Worm (Caenorhabditis elegans) whole organism, early embryonic: ENCODE data around the gene aak-1.

ENCODE experiments used
- B0310.2 ChIP-seq: sonication (generic microtip); optimal IDR thresholded peaks from 2 replicates; lab custom pipeline; 2016; ENCODE audit warnings: mild to moderate bottlenecking, missing genetic modification characterization, missing compliant biosample characterization
- F13C5.2 ChIP-seq: sonication (generic microtip); optimal IDR thresholded peaks from 2 replicates; lab custom pipeline; 2017; ENCODE audit warnings: mild to moderate bottlenecking, missing genetic modification characterization, inconsistent platforms, missing compliant biosample characterization
- aly-1 ChIP-seq: sonication (generic microtip); optimal IDR thresholded peaks from 2 replicates; lab custom pipeline; 2016; ENCODE audit warnings: missing genetic modification characterization, missing compliant biosample characterization
- ama-1 ChIP-seq: fragments of 150-350 bp; optimal IDR thresholded peaks from 2 replicates; lab custom pipeline; 2014
- ceh-13 ChIP-seq: fragments of 200-800 bp; sonication (Bioruptor generic); optimal IDR thresholded peaks from 2 replicates; lab custom pipeline; 2018; ENCODE audit warnings: mild to moderate bottlenecking, missing genetic modification characterization, missing compliant biosample characterization
- ceh-36 ChIP-seq: sonication (generic microtip); optimal IDR thresholded peaks from 2 replicates; lab custom pipeline; 2016; ENCODE audit warnings: missing genetic modification characterization, inconsistent platforms, missing compliant biosample characterization
- ets-7 ChIP-seq: sonication (generic microtip); optimal IDR thresholded peaks from 2 replicates; lab custom pipeline; 2016; ENCODE audit warnings: missing genotype, missing genetic modification characterization, missing compliant biosample characterization
- flt-1 ChIP-seq: fragments of 200-800 bp; sonication (Bioruptor generic); IDR thresholded peaks from 2 replicates; pipeline ENCODE4 v1.3.6; 2022; ENCODE audit warnings: missing genetic modification characterization, missing compliant biosample characterization
- hmbx-1 ChIP-seq: sonication (generic microtip); optimal IDR thresholded peaks from 2 replicates; lab custom pipeline; 2016; ENCODE audit warnings: mild to moderate bottlenecking, missing genetic modification characterization, missing compliant biosample characterization
- hmg-4 ChIP-seq: fragments of 200-800 bp; sonication (Bioruptor generic); optimal IDR thresholded peaks from 2 replicates; lab custom pipeline; 2018; ENCODE audit warnings: mild to moderate bottlenecking, missing genetic modification characterization, missing compliant biosample characterization
- hnd-1 ChIP-seq: sonication (generic microtip); optimal IDR thresholded peaks from 2 replicates; lab custom pipeline; 2016; ENCODE audit warnings: missing genetic modification characterization, missing compliant biosample characterization
- pes-1 ChIP-seq: fragments of 200-800 bp; sonication (Bioruptor generic); IDR thresholded peaks from 2 replicates; pipeline ENCODE4 v1.3.6; 2022; ENCODE audit warnings: missing genetic modification reagents, missing genetic modification characterization, missing compliant biosample characterization
- scrt-1 ChIP-seq: fragments of 200-800 bp; sonication (Bioruptor generic); IDR thresholded peaks from 2 replicates; pipeline ENCODE4 v1.3.6; 2022; ENCODE audit warnings: missing genetic modification characterization, missing compliant biosample characterization
- sea-1 ChIP-seq: fragments of 200-800 bp; sonication (Bioruptor generic); conservative IDR thresholded peaks from 2 replicates; pipeline ENCODE4 v1.3.6; 2022; ENCODE audit warnings: missing genetic modification characterization, missing compliant biosample characterization
- tbx-11 ChIP-seq: fragments of 200-800 bp; sonication (Bioruptor generic); IDR thresholded peaks from 2 replicates; pipeline ENCODE4 v1.3.6; 2022; ENCODE audit warnings: missing genetic modification characterization, missing compliant biosample characterization
- tbx-37 ChIP-seq: fragments of 200-800 bp; sonication (Bioruptor generic); conservative IDR thresholded peaks from 2 replicates; pipeline ENCODE4 v1.3.6; 2022; ENCODE audit warnings: missing genetic modification reagents, missing genetic modification characterization, missing compliant biosample characterization
- tra-4 ChIP-seq: sonication (generic microtip); optimal IDR thresholded peaks from 2 replicates; lab custom pipeline; 2017; ENCODE audit warnings: missing genetic modification characterization, missing compliant biosample characterization

Gene aak-1

DNA sequence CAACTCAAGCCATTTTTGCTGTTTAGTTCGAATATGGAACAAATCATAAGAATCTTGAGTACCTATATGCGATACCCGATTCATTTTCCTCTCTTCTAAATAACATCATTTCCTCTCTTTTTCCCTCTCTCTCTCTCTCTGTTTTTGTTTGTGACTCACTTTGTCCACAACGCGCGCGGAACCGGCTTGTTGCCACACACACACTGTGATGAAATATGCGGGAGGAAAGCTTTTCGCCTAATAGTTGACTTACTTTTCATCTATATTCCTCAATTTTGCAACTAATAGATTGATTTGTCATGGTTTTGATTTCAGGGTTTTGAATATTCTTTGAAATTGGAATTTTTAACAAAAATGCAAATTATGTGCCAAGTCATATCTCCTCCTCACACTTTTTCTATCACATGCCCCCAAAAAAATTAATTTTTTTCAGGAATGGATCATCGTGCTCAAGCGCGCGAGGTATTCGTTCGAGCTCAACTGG, 41.1 kb downstream of the aak-1 start, which contains the start of gene hipr-1:
hipr-1 (plus strand) TSS at position 434 of the 484 bp plus-strand sequence.
- no peak for TF ChIP-seq ets-7 (tag; lab: Kevin White, UChicago)

DNA sequence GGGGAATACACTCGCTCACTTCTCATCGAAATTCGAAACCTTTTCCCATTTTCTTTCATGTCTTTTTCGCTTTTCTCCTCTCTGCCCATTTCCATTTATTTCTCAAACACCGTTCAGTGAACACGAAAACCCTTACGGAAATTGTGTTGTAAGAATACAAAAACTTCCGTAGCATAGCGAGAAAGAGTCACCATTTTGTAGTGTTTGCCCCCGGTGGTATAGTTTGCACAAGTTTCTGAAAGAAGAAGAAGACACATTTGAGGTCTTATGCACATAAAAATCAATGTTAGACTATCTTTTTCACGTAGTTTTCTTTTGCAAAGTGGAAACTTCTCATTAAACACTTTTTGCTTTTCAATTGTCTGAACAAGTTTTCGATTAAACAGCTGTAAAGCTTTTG, 41.8 kb downstream of the aak-1 start:
- no peak for TF ChIP-seq tbx-11 (GFP tag; lab: Robert Waterston, UW)
- TF ChIP-seq pes-1 (GFP tag; lab: Robert Waterston, UW): no peak
- no peak for TF ChIP-seq ama-1 (lab: Kevin White, UChicago)
- no peak for TF ChIP-seq ets-7 (tag; lab: Kevin White, UChicago)
- TF ChIP-seq F13C5.2: no peak
- TF ChIP-seq ceh-36: no peak
- TF ChIP-seq hnd-1 (tag; lab: Kevin White, UChicago): no peak
- no peak for TF ChIP-seq sea-1 (GFP tag; lab: Robert Waterston, UW)
- no peak for TF ChIP-seq tbx-37 (GFP tag; lab: Robert Waterston, UW)
- TF ChIP-seq B0310.2 (tag; lab: Kevin White, UChicago): no peak

DNA sequence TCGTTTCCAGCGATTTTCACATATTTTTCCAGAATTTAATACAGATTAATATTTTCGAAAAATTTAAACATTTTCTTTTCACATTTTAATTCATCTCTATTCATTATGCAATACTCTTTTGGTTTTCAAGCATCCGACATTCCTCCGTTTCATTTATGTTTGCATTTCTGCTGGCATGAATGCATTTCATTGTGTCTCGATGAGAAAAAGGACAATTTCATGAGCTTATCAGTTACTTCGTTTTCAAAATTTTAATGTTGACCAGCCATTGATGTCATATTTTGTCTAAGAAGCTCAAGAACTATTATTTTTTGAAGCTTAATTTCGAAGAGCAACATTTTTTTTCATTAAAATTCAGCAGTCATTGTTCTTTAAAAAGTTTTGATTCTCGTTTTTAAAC, 42.3 kb downstream of the aak-1 start:
- TF ChIP-seq F13C5.2: no peak
- no peak for TF ChIP-seq tra-4 (tag; lab: Kevin White, UChicago)
- TF ChIP-seq ama-1 (lab: Kevin White, UChicago): no peak
- no peak for TF ChIP-seq hmg-4
- no peak for TF ChIP-seq ets-7 (tag; lab: Kevin White, UChicago)
- no peak for TF ChIP-seq aly-1
- TF ChIP-seq ceh-13 (GFP tag; lab: Kevin White, UChicago): no peak
- no peak for TF ChIP-seq pes-1 (GFP tag; lab: Robert Waterston, UW)
- TF ChIP-seq sea-1 (GFP tag; lab: Robert Waterston, UW): no peak
- TF ChIP-seq ceh-36: no peak
- no peak for TF ChIP-seq flt-1 (GFP tag; lab: Robert Waterston, UW)
- no peak for TF ChIP-seq B0310.2 (tag; lab: Kevin White, UChicago)
- no peak for TF ChIP-seq hmbx-1 (tag; lab: Kevin White, UChicago)
- TF ChIP-seq scrt-1 (GFP tag; lab: Robert Waterston, UW): no peak
- TF ChIP-seq tbx-37 (GFP tag; lab: Robert Waterston, UW): no peak

DNA sequence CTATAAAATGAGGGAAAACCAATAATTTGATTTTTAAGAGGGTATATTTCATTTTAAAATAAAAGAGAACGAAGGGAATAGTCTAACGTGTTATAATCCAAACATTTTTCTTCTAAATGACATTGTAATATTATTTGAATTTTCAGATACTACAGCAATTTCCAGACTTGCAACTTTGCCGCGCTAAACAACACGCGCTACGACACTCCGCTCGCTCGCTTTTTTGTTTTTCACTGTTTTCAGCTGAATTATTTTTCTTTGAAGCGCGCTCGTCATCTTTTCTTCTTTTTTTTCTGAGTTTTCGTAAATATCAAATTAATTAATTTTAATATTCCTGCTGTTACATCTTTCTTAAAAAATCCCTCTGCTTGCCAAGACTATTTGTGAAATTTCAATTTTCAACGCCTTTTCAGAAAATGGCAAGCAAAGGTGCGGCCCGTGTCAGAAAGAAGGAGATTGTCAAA, 43.6 kb downstream of the aak-1 start, which contains the start of gene mrpl-11:
mrpl-11 (plus strand) TSS at position 414 of the 464 bp plus-strand sequence.
- TF ChIP-seq ceh-36 (no peak), pes-1 (GFP tag; lab: Robert Waterston, UW) (no peak), B0310.2 (tag; lab: Kevin White, UChicago) (no peak), hmg-4 (no peak), ceh-13 (GFP tag; lab: Kevin White, UChicago) (no peak), tbx-11 (GFP tag; lab: Robert Waterston, UW) (no peak), tbx-37 (GFP tag; lab: Robert Waterston, UW) (no peak), sea-1 (GFP tag; lab: Robert Waterston, UW) (no peak), aly-1 (no peak), hmbx-1 (tag; lab: Kevin White, UChicago) (no peak), F13C5.2 (no peak), flt-1 (GFP tag; lab: Robert Waterston, UW) (no peak), ama-1 (lab: Kevin White, UChicago) (no peak), tra-4 (tag; lab: Kevin White, UChicago) (no peak)

DNA sequence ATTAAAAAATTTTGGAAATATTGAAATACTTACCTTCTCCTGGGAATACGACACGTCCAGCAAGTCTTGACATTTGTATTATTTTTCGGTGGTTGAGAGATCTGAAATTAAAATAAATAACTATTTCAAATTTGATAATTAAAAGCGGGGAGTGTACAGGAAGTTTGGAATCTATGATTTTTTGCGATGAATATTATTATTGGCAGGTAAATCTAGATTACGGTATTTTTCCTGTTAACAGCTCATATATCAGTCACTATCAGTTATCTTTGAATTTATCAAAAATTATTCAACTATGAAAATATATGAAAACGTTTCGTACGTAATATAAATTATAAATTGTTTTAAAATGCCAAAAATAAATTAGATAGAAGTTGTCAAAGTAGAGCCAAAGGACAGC, 44.8 kb downstream of the aak-1 start, which contains the start of gene B0303.14:
B0303.14 (minus strand) TSS at position 101 of the 400 bp plus-strand sequence.
- TF ChIP-seq ceh-36: no peak
- no peak for TF ChIP-seq sea-1 (GFP tag; lab: Robert Waterston, UW)
- TF ChIP-seq flt-1 (GFP tag; lab: Robert Waterston, UW): no peak
- TF ChIP-seq tbx-37 (GFP tag; lab: Robert Waterston, UW): no peak
- TF ChIP-seq scrt-1 (GFP tag; lab: Robert Waterston, UW): no peak
- no peak for TF ChIP-seq hmbx-1 (tag; lab: Kevin White, UChicago)
- no peak for TF ChIP-seq ama-1 (lab: Kevin White, UChicago)
- no peak for TF ChIP-seq tbx-11 (GFP tag; lab: Robert Waterston, UW)
- TF ChIP-seq pes-1 (GFP tag; lab: Robert Waterston, UW): no peak
- no peak for TF ChIP-seq B0310.2 (tag; lab: Kevin White, UChicago)
- no peak for TF ChIP-seq F13C5.2
- no peak for TF ChIP-seq ets-7 (tag; lab: Kevin White, UChicago)
- no peak for TF ChIP-seq hmg-4
- no peak for TF ChIP-seq hnd-1 (tag; lab: Kevin White, UChicago)
- TF ChIP-seq ceh-13 (GFP tag; lab: Kevin White, UChicago): no peak
- TF ChIP-seq aly-1: no peak
- TF ChIP-seq tra-4 (tag; lab: Kevin White, UChicago): no peak

DNA sequence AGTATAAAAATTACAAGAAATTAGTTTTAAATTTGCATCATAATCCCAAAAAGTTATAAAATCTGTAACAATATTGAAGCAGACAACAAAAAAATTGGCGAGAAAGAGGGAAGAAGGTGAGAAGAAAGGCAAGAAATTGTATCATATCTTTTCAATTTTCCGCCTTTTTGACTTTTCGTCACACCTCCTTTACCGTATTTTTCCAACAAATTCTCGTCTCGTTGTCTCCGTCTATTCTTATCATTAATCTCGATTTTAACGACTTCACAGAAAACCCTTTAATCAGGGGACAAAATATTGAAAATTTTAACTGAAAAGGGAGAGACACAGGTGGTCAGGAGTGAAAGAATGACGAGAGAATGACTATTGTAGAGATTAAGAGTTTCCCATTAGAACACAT, 47.9 kb downstream of the aak-1 start:
- TF ChIP-seq ama-1 (lab: Kevin White, UChicago) (no peak), tbx-37 (GFP tag; lab: Robert Waterston, UW) (no peak), ets-7 (tag; lab: Kevin White, UChicago) (no peak), hmg-4 (no peak), sea-1 (GFP tag; lab: Robert Waterston, UW) (no peak), flt-1 (GFP tag; lab: Robert Waterston, UW) (no peak), ceh-36 (no peak), ceh-13 (GFP tag; lab: Kevin White, UChicago) (no peak), F13C5.2 (no peak), hmbx-1 (tag; lab: Kevin White, UChicago) (no peak)

DNA sequence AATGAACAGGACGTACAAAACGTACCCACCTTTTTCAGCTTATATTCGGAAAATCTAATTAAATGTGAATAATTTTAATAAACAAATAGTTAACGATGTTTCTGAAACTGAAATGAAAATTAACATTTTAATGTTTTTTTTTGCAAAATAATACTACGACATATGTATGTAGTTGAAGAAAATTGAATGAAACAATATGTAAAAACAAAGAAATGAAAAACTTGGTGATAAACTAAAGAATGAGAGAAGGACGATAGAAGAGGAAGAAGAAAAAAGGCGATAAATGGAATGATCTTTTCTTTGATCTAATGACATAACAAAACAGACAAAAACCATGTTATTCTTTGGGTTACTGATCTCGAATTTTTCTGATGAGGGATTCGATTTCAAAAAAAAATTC, 50.6 kb downstream of the aak-1 start, which contains the start of gene B0303.11:
B0303.11 (minus strand) TSS at position 101 of the 400 bp plus-strand sequence.
- TF ChIP-seq hnd-1 (tag; lab: Kevin White, UChicago) (no peak), F13C5.2 (no peak), ets-7 (tag; lab: Kevin White, UChicago) (no peak), B0310.2 (tag; lab: Kevin White, UChicago) (no peak), ceh-13 (GFP tag; lab: Kevin White, UChicago) (no peak), ceh-36 (no peak), ama-1 (lab: Kevin White, UChicago) (no peak), tbx-37 (GFP tag; lab: Robert Waterston, UW) (no peak), tbx-11 (GFP tag; lab: Robert Waterston, UW) (no peak), scrt-1 (GFP tag; lab: Robert Waterston, UW) (no peak), hmbx-1 (tag; lab: Kevin White, UChicago) (no peak), tra-4 (tag; lab: Kevin White, UChicago) (no peak), hmg-4 (no peak), aly-1 (no peak), sea-1 (GFP tag; lab: Robert Waterston, UW) (no peak), flt-1 (GFP tag; lab: Robert Waterston, UW) (no peak), pes-1 (GFP tag; lab: Robert Waterston, UW) (no peak)
